Fruit fly (Drosophila melanogaster) whole organism, pupa: ENCODE measurements around the gene CG7607.

Experiments used
- CG10348 ChIP-seq: fragments of 200-800 bp; sonication (Bioruptor generic); IDR thresholded peaks from 2 replicates; pipeline ENCODE4 v1.3.6; 2022; ENCODE audit warnings: missing biosample characterization, missing genetic modification characterization
- CG12605 ChIP-seq: fragments of 200-800 bp; sonication (Bioruptor generic); IDR thresholded peaks from 2 replicates; pipeline ENCODE4 v1.3.6; 2022; ENCODE audit warnings: missing biosample characterization, missing genetic modification characterization
- CG13204 ChIP-seq: fragments of 200-800 bp; sonication (Bioruptor generic); optimal IDR thresholded peaks from 2 replicates; lab custom pipeline; 2018; ENCODE audit warnings: missing biosample characterization, mild to moderate bottlenecking, missing genetic modification characterization, moderate library complexity
- CG14655 ChIP-seq: fragments of 200-800 bp; sonication (Bioruptor generic); optimal IDR thresholded peaks from 3 replicates; lab custom pipeline; 2017; ENCODE audit warnings: mild to moderate bottlenecking, missing biosample characterization, missing genetic modification reagents, missing genetic modification characterization
- CG15710 ChIP-seq: fragments of 200-800 bp; sonication (Bioruptor generic); optimal IDR thresholded peaks from 2 replicates; lab custom pipeline; 2018; ENCODE audit warnings: missing biosample characterization, mild to moderate bottlenecking, missing genetic modification characterization, moderate library complexity
- CG17806 ChIP-seq: fragments of 200-800 bp; sonication (Bioruptor generic); optimal IDR thresholded peaks from 2 replicates; lab custom pipeline; 2018; ENCODE audit warnings: missing biosample characterization, mild to moderate bottlenecking, missing genetic modification characterization, moderate library complexity
- CG32121 ChIP-seq: fragments of 200-800 bp; sonication (Bioruptor generic); IDR thresholded peaks from 2 replicates; pipeline ENCODE4 v1.3.6; 2022; ENCODE audit warnings: missing biosample characterization, missing genetic modification characterization
- CG34367 ChIP-seq: fragments of 200-800 bp; sonication (Bioruptor generic); optimal IDR thresholded peaks from 2 replicates; lab custom pipeline; 2018; ENCODE audit warnings: missing biosample characterization, mild to moderate bottlenecking, missing genetic modification characterization
- CG4496 ChIP-seq: fragments of 200-800 bp; sonication (Bioruptor generic); IDR thresholded peaks from 3 replicates; pipeline ENCODE4 v1.3.6; 2022; ENCODE audit warnings: missing biosample characterization, missing genetic modification characterization
- CG8159 ChIP-seq: fragments of 200-800 bp; sonication (Bioruptor generic); optimal IDR thresholded peaks from 3 replicates; lab custom pipeline; 2018; ENCODE audit warnings: missing biosample characterization, mild to moderate bottlenecking, missing genetic modification characterization, moderate library complexity
- CG8301 ChIP-seq: fragments of 200-800 bp; sonication (Bioruptor generic); optimal IDR thresholded peaks from 2 replicates; lab custom pipeline; 2018; ENCODE audit warnings: missing biosample characterization, mild to moderate bottlenecking, missing genetic modification characterization
- CG9948 ChIP-seq: fragments of 200-800 bp; sonication (Bioruptor generic); optimal IDR thresholded peaks from 2 replicates; lab custom pipeline; 2018; ENCODE audit warnings: missing biosample characterization, mild to moderate bottlenecking, missing genetic modification characterization, moderate library complexity
- D1 ChIP-seq: fragments of 200-800 bp; sonication (Bioruptor generic); optimal IDR thresholded peaks from 2 replicates; lab custom pipeline; 2018; ENCODE audit warnings: missing biosample characterization, mild to moderate bottlenecking, missing genetic modification characterization, moderate library complexity
- EcR ChIP-seq: fragments of 200-800 bp; sonication (Bioruptor generic); optimal IDR thresholded peaks from 3 replicates; lab custom pipeline; 2019; ENCODE audit warnings: missing biosample characterization, missing genetic modification characterization, mild to moderate bottlenecking, moderate library complexity, missing genetic modification reagents
- Ets98B ChIP-seq: fragments of 200-800 bp; sonication (Bioruptor generic); IDR thresholded peaks from 2 replicates; pipeline ENCODE4 v1.3.6; 2022; ENCODE audit warnings: missing biosample characterization, missing genetic modification characterization
- Pif1A ChIP-seq: fragments of 200-800 bp; sonication (Bioruptor generic); optimal IDR thresholded peaks from 3 replicates; lab custom pipeline; 2016; ENCODE audit warnings: missing biosample characterization, missing genetic modification characterization
- Pif1B ChIP-seq: fragments of 200-800 bp; sonication (Bioruptor generic); optimal IDR thresholded peaks from 3 replicates; lab custom pipeline; 2016; ENCODE audit warnings: missing biosample characterization, missing genetic modification characterization
- Snoo ChIP-seq: fragments of 200-800 bp; sonication (Bioruptor generic); optimal IDR thresholded peaks from 3 replicates; lab custom pipeline; 2017; ENCODE audit warnings: missing biosample characterization, mild to moderate bottlenecking, missing genetic modification characterization, inconsistent platforms
- fd96Ca ChIP-seq: fragments of 200-800 bp; sonication (Bioruptor generic); IDR thresholded peaks from 3 replicates; pipeline ENCODE4 v1.3.6; 2022; ENCODE audit warnings: missing biosample characterization, missing genetic modification characterization
- gl ChIP-seq: fragments of 200-800 bp; sonication (Bioruptor generic); optimal IDR thresholded peaks from 2 replicates; lab custom pipeline; 2018; ENCODE audit warnings: missing biosample characterization, mild to moderate bottlenecking, missing genetic modification characterization
- rn ChIP-seq: fragments of 200-800 bp; sonication (Bioruptor generic); IDR thresholded peaks from 2 replicates; pipeline ENCODE4 v1.3.6; 2022; ENCODE audit warnings: missing biosample characterization, missing genetic modification characterization

The CG7607 gene

DNA sequence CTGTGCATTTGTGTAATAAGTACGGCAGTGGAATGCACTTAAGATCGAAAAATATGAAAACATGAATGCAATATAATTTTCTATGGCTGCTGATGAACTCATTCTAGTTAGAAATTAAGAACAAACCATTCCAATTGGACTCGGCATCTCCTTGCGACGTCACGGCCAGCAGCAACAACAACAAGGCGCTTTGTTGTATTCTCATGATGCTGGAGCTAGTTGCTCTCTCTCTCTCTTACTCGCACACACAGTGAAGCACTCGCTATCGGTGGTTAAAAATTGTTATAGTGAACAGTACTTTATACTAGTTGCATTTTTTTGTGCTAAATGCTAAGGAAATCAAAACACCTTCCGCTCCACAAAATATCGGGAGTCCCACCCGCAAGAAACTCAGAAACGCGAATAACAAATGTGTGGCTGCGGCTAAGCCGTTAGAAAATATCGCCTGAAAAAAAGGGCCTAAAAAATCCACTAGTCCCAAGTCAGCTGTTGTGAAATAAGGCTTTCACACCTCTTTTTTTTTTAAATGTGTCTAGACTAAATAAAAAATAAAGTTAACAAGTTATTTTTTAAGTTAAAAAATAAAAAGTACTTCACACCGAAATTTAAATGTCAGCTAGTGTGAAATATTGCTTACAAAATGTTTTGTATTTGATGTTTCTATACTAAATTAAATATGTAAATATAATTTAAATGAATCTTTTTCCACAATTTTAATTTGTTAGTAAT is 6.4 kb downstream of the CG7607 start, which contains the start of gene Plod:
Gene Plod (minus strand): TSS at position 409 of the 729 bp plus-strand sequence.
- TF ChIP-seq CG14655 (GFP tag; lab: Kevin White, UChicago): no peak
- peak; percentile 61; the same call in 1 of the 2 replicates for TF ChIP-seq CG12605 (GFP tag; lab: Robert Waterston, UW)
- peak; percentile 13 for TF ChIP-seq CG15710 (tag; lab: Kevin White, UChicago)
- no peak for TF ChIP-seq EcR (GFP tag; lab: Kevin White, UChicago)
- TF ChIP-seq CG4496 (GFP tag; lab: Robert Waterston, UW): peak; percentile 50; the same call in 1 of the 3 replicates
- no peak for TF ChIP-seq CG13204 (GFP tag; lab: Kevin White, UChicago)
- peak; percentile 31; the same call in 1 of the 2 replicates for TF ChIP-seq Ets98B (GFP tag; lab: Robert Waterston, UW)
- TF ChIP-seq CG8301 (tag; lab: Kevin White, UChicago): no peak
- no peak for TF ChIP-seq rn (GFP tag; lab: Robert Waterston, UW)
- TF ChIP-seq CG9948 (tag; lab: Kevin White, UChicago): no peak
- no peak for TF ChIP-seq CG10348 (GFP tag; lab: Robert Waterston, UW)
- TF ChIP-seq D1 (tag; lab: Kevin White, UChicago): peak; percentile 54
- TF ChIP-seq Pif1A (GFP tag; lab: Kevin White, UChicago): no peak
- TF ChIP-seq Snoo (tag; lab: Kevin White, UChicago): no peak
- TF ChIP-seq CG17806 (tag; lab: Kevin White, UChicago): no peak
- TF ChIP-seq fd96Ca: no peak
- TF ChIP-seq CG8159 (tag; lab: Kevin White, UChicago): no peak
- no peak for TF ChIP-seq CG32121
- no peak for TF ChIP-seq gl (tag; lab: Kevin White, UChicago)
- no peak for TF ChIP-seq CG34367
- TF ChIP-seq Pif1B: no peak

DNA sequence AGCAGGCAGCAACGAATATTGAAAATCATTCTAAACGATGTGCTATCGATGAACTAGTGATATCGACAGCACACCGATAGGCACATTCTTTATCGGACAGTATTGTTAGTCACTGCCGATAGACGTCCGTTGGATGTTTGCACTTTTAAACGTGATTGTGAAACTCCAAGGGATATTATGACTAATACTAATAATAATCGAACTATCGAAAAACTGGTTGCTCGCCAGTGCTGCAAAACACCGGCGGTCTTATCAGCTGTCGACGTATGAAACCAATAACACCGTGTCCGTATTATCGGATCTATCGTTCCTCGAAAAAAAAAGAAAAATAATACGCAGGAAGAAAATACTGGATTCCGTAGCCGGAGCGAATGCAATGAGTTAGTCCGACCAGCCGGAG is 11.1 kb downstream of the CG7607 start, which contains the start of the genes Ube3a and CG7600:
Gene Ube3a (minus strand): TSS at position 67 of the 400 bp plus-strand sequence.
Gene CG7600 (plus strand): TSS at position 270 of the 400 bp plus-strand sequence.
- TF ChIP-seq D1 (tag; lab: Kevin White, UChicago): no peak
- TF ChIP-seq CG14655 (GFP tag; lab: Kevin White, UChicago): no peak
- no peak for TF ChIP-seq Pif1A (GFP tag; lab: Kevin White, UChicago)
- peak; percentile 59; the same call in 2 of the 3 replicates for TF ChIP-seq fd96Ca
- TF ChIP-seq CG4496 (GFP tag; lab: Robert Waterston, UW): 0 out of 3 replicates have a peak, but pooled peaks have one; percentile 57
- TF ChIP-seq gl (tag; lab: Kevin White, UChicago): peak; percentile 13
- peak; percentile 31; the same call in 1 of the 2 replicates for TF ChIP-seq Ets98B (GFP tag; lab: Robert Waterston, UW)
- peak; percentile 22 for TF ChIP-seq CG8159 (tag; lab: Kevin White, UChicago)
- peak; percentile 26 for TF ChIP-seq EcR (GFP tag; lab: Kevin White, UChicago)
- TF ChIP-seq CG13204 (GFP tag; lab: Kevin White, UChicago): no peak
- peak; percentile 15 for TF ChIP-seq CG15710 (tag; lab: Kevin White, UChicago)
- TF ChIP-seq Pif1B: no peak
- TF ChIP-seq CG8301 (tag; lab: Kevin White, UChicago): peak; percentile 12
- TF ChIP-seq rn (GFP tag; lab: Robert Waterston, UW): no peak
- no peak for TF ChIP-seq CG9948 (tag; lab: Kevin White, UChicago)
- TF ChIP-seq CG32121: 0 out of 2 replicates have a peak, but pooled peaks have one; percentile 22
- 0 out of 2 replicates have a peak, but pooled peaks have one; percentile 16 for TF ChIP-seq CG12605 (GFP tag; lab: Robert Waterston, UW)
- TF ChIP-seq CG10348 (GFP tag; lab: Robert Waterston, UW): no peak
- peak; percentile 21 for TF ChIP-seq Snoo (tag; lab: Kevin White, UChicago)
- no peak for TF ChIP-seq CG34367
- no peak for TF ChIP-seq CG17806 (tag; lab: Kevin White, UChicago)
- TF ChIP-seq, all 21 proteins: peak for 11

DNA sequence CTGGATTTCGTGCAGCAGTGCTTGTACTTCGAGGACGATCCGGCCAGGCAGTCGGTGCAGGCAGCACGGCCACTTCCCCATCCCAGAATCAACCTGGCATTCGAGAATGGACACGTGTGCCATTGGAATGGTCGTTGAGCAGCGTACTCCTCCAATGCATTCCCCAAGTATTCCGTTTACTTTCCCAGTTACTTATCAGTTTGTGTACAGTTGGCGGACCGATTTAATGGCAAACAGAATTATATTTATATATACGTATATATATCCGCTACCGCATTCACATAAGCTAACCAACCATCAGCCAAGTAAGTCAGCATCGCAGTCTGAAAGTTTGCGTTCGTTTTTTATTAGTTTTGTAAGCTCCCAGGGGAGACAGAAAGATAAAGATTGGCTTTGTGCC is 14.2 kb downstream of the CG7607 start:
- TF ChIP-seq CG13204 (GFP tag; lab: Kevin White, UChicago) (peak; percentile 28), CG34367 (peak; percentile 10), Pif1A (GFP tag; lab: Kevin White, UChicago) (peak; percentile 15), D1 (tag; lab: Kevin White, UChicago) (no peak), gl (tag; lab: Kevin White, UChicago) (peak; percentile 35), CG4496 (GFP tag; lab: Robert Waterston, UW) (0 out of 3 replicates have a peak, but pooled peaks have one; percentile 9), CG14655 (GFP tag; lab: Kevin White, UChicago) (no peak), CG17806 (tag; lab: Kevin White, UChicago) (no peak), CG9948 (tag; lab: Kevin White, UChicago) (no peak), CG15710 (tag; lab: Kevin White, UChicago) (no peak), fd96Ca (no peak), Ets98B (GFP tag; lab: Robert Waterston, UW) (no peak), rn (GFP tag; lab: Robert Waterston, UW) (no peak)

DNA sequence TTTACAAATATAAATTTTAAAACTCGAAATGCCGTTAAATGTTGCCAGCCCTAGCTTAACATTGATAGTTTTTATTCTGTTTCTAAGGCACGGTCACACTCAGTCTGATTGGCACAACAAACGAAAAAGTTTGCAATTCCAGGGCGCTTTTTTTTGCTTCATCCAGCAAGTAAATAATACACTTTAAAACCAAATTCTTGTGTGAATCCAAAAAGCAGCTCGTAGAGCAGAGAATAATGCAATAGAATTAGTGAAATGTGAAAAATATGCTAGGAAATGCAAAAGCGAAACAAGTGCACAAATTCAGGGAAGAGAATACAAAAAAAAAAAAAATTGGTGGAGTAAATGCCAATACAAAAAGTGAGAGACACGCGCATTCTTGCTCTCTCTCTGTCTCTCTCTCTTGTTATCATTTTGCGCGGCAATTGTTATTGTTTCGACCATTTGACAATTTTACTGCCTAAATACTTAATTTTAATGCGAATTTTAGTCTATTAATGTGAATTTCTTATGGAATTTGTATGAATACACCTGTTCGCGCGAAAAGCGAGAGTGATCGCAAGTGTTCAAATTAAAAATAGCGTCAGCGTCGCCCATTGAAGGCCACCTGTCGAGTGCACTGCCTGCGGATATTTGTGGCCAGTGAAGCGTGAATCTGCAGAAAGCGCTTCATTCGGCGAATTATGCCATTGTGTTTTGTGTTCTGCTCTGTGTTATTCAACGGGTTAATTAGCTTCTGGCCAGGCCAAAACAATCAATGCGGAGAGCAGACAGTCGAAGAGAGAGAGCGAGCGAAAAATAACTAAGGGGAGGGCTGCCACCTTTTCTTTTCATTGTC is 15.2 kb downstream of the CG7607 start, which contains the start of gene CG42671:
Gene CG42671 (plus strand): TSS at position 100 of the 838 bp plus-strand sequence.
- TF ChIP-seq rn (GFP tag; lab: Robert Waterston, UW): no peak
- no peak for TF ChIP-seq CG4496 (GFP tag; lab: Robert Waterston, UW)
- peak; percentile 74 for TF ChIP-seq D1 (tag; lab: Kevin White, UChicago)
- TF ChIP-seq Pif1B: peak; percentile 14
- peak; percentile 9 for TF ChIP-seq CG8301 (tag; lab: Kevin White, UChicago)
- TF ChIP-seq Ets98B (GFP tag; lab: Robert Waterston, UW): peak; percentile 10; the same call in 1 of the 2 replicates
- TF ChIP-seq CG32121: no peak; the same call in 1 of the 2 replicates
- TF ChIP-seq Pif1A (GFP tag; lab: Kevin White, UChicago): peak; percentile 20
- no peak for TF ChIP-seq CG8159 (tag; lab: Kevin White, UChicago)
- TF ChIP-seq CG14655 (GFP tag; lab: Kevin White, UChicago): no peak
- TF ChIP-seq gl (tag; lab: Kevin White, UChicago): peak; percentile 55
- TF ChIP-seq CG17806 (tag; lab: Kevin White, UChicago): no peak
- no peak for TF ChIP-seq Snoo (tag; lab: Kevin White, UChicago)
- no peak for TF ChIP-seq CG10348 (GFP tag; lab: Robert Waterston, UW)
- peak; percentile 20 for TF ChIP-seq CG15710 (tag; lab: Kevin White, UChicago)
- no peak for TF ChIP-seq CG12605 (GFP tag; lab: Robert Waterston, UW)
- no peak for TF ChIP-seq CG13204 (GFP tag; lab: Kevin White, UChicago)
- TF ChIP-seq CG9948 (tag; lab: Kevin White, UChicago): no peak
- no peak; the same call in 2 of the 3 replicates for TF ChIP-seq fd96Ca
- TF ChIP-seq EcR (GFP tag; lab: Kevin White, UChicago): no peak
- peak; percentile 17 for TF ChIP-seq CG34367
- TF ChIP-seq, all 21 proteins: peak for 8
